Worm (Caenorhabditis elegans): Measurements from ENCODE around the gene C03B1.2.

The C03B1.2 gene

DNA sequence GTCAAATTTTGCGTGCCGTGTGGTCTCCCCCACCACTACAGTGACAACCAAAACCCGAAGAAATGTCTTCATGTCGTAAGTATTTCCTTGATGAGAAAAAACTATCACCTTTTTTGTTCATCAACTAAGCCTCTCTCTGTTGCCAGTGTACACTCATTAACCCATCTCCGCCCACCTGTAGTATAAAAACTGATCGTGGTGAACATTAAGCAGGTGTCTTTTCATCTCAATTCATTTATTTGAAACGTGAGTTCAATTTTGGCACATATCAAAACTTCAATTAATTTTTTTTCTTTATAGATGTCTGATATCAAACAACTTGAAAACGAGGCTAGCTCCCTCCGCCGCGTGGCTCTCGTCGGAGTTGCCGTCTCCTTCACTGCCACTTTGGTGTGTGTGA lies 38.4 kb upstream of the C03B1.2 start, which contains the start of gene col-170:
col-170 (plus strand) TSS at position 301 of the 400 bp plus-strand sequence.
- no peak for TF ChIP-seq ham-2 (GFP tag; optimal IDR thresholded peaks at IDR 0.05)

DNA sequence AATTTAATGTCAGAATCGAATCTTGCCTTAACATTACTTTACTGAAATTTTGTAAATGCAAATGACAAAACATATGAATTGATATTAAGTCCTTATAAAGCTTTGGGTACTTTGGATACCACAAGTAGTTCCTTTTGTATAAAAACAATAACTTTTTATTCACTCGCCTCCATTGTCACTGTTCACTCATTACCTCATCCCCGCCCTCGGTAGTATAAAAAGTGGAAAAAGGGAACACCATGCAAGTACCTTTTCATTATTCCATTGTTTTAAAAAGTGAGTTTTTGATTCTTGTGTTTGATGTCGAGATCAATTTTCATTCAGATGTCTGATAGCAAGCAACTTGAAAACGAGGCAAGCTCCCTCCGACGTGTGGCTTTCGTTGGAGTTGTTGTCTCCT lies 35.8 kb upstream of the C03B1.2 start, which contains the start of gene col-171:
col-171 (plus strand) TSS at position 301 of the 400 bp plus-strand sequence.
- TF ChIP-seq nhr-2 (tag; optimal IDR thresholded peaks at IDR 0.05) = no peak
- no peak for TF ChIP-seq lin-32 (GFP tag; optimal IDR thresholded peaks at IDR 0.05)
- TF ChIP-seq unc-62 (GFP tag; optimal IDR thresholded peaks at IDR 0.05) = no peak
- TF ChIP-seq zip-8 (tag; optimal IDR thresholded peaks at IDR 0.05) = no peak

DNA sequence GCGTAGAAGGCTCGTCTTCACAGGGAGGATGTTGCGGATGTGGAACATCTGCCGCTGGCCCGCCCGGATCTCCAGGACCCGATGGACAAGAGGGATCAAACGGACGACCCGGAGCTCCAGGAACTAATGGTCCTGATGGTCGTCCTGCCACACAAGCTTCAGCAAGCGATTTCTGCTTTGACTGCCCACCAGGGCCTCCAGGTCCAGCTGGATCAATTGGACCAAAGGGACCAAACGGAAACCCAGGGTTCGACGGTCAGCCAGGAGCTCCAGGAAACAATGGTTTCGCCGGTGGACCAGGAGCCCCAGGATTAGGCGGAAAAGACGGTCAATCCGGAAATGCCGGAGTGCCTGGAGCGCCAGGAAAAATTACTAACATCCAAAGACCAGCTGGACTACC lies 35.2 kb upstream of the C03B1.2 start:
- TF ChIP-seq mep-1 (tag; optimal IDR thresholded peaks at IDR 0.05) (no peak), ceh-83 (GFP tag; optimal IDR thresholded peaks at IDR 0.05) (no peak), ceh-43 (GFP tag; optimal IDR thresholded peaks at IDR 0.05) (no peak), lin-13 (tag; optimal IDR thresholded peaks at IDR 0.05) (no peak), ceh-39 (tag; optimal IDR thresholded peaks at IDR 0.05) (no peak), unc-120 (tag; optimal IDR thresholded peaks at IDR 0.05; ENCODE audit: poor library complexity, severe bottlenecking) (no peak), cnd-1 (tag; optimal IDR thresholded peaks at IDR 0.05) (no peak), sem-2 (GFP tag; optimal IDR thresholded peaks at IDR 0.05) (no peak), drap-1 (GFP tag; optimal IDR thresholded peaks at IDR 0.05) (no peak), elt-1 (tag; optimal IDR thresholded peaks at IDR 0.05; ENCODE audit: borderline replicate concordance, insufficient read depth) (no peak), blmp-1 (tag; optimal IDR thresholded peaks at IDR 0.05) (no peak), elt-3 (tag; optimal IDR thresholded peaks at IDR 0.05) (no peak), pha-4 (tag; optimal IDR thresholded peaks at IDR 0.05) (no peak), nhr-28 (tag; optimal IDR thresholded peaks at IDR 0.05) (no peak), snpc-4 (tag; optimal IDR thresholded peaks at IDR 0.05) (no peak), hlh-1 (tag; optimal IDR thresholded peaks at IDR 0.05) (no peak), unc-62 (GFP tag; optimal IDR thresholded peaks at IDR 0.05) (no peak), nhr-12 (tag; optimal IDR thresholded peaks at IDR 0.05) (no peak)

DNA sequence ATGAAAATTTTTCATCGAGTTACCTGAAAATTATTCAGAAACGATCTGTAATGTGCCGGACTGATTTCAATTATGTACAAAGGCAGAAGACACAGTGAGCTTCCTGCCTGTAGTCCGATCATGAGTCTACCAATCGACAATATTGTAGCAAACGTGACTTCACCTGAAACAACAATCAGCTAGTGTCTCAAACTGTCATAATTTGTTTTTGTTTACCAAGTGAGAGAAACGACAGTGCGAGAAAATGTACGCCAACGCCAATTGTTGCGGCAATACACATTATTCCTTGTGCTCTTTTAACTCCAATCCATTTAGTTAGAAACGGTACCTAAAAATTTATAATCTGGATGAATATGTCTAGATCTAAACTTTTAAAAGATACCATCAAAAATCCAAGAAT lies 32.5 kb upstream of the C03B1.2 start:
- TF ChIP-seq ceh-39 (tag; optimal IDR thresholded peaks at IDR 0.05) (no peak), snpc-4 (tag; optimal IDR thresholded peaks at IDR 0.05) (no peak), zip-8 (tag; optimal IDR thresholded peaks at IDR 0.05) (no peak), sem-2 (GFP tag; optimal IDR thresholded peaks at IDR 0.05) (no peak), bed-3 (GFP tag; optimal IDR thresholded peaks at IDR 0.05) (no peak)

DNA sequence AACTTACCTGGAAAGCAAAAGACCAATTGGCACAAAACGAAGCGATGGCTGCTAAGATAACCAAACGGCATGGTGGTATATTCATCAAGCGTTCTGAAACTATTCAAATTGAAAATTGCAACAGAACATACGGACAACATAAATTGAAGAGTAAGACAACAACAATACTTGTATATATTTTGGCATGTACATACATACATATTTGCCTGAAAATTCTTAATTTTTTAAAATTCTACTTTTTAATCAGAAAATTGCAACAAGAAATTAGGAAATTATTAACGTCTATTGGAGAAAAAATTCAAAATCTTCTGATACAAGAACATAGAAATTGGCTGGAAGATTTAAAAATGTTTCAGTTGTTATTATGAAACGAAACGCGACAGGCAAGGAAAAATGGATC lies 31.9 kb upstream of the C03B1.2 start, which contains the start of gene C03B1.13:
C03B1.13 (minus strand) TSS at position 101 of the 400 bp plus-strand sequence.
- TF ChIP-seq bed-3 (GFP tag; optimal IDR thresholded peaks at IDR 0.05) (no peak), nhr-2 (tag; optimal IDR thresholded peaks at IDR 0.05) (no peak), nhr-12 (tag; optimal IDR thresholded peaks at IDR 0.05) (no peak), nhr-237 (tag; optimal IDR thresholded peaks at IDR 0.05) (no peak), mep-1 (tag; optimal IDR thresholded peaks at IDR 0.05) (no peak), nhr-76 (tag; optimal IDR thresholded peaks at IDR 0.05) (no peak), ztf-11 (tag; optimal IDR thresholded peaks at IDR 0.05) (no peak), unc-120 (tag; optimal IDR thresholded peaks at IDR 0.05; ENCODE audit: poor library complexity, severe bottlenecking) (no peak), elt-1 (tag; optimal IDR thresholded peaks at IDR 0.05; ENCODE audit: borderline replicate concordance, insufficient read depth) (no peak), nhr-28 (tag; optimal IDR thresholded peaks at IDR 0.05) (no peak)

DNA sequence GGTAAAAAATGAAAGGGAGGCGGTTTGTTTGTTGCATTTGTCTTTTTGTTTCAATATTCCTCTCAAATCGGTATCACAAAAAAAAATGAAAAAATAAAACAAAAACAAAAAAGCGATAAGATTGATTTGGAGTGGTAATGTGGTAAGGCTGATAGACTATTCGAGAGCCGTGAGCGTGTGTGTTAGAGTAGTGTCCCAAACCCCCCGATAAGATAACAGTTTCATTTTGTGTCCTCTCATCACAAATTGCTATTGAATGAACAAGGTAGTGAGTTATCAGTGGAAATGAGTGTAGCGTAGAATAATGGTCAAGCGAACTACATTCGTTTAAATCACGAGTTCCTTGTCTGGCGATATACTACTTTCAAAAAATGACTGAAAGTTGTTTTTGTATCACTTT lies 31.4 kb upstream of the C03B1.2 start:
- no peak for TF ChIP-seq cnd-1 (tag; optimal IDR thresholded peaks at IDR 0.05)
- TF ChIP-seq zip-8 (tag; optimal IDR thresholded peaks at IDR 0.05) = no peak
- TF ChIP-seq elt-3 (tag; optimal IDR thresholded peaks at IDR 0.05) = no peak
- TF ChIP-seq ham-2 (GFP tag; optimal IDR thresholded peaks at IDR 0.05) = no peak
- TF ChIP-seq sptf-1 (tag; optimal IDR thresholded peaks at IDR 0.05) = no peak
- no peak for TF ChIP-seq ces-1 (GFP tag; optimal IDR thresholded peaks at IDR 0.05)
- no peak for TF ChIP-seq nhr-237 (tag; optimal IDR thresholded peaks at IDR 0.05)
- TF ChIP-seq mab-5 (tag; optimal IDR thresholded peaks at IDR 0.05) = no peak
- TF ChIP-seq nhr-12 (tag; optimal IDR thresholded peaks at IDR 0.05) = no peak
- TF ChIP-seq lin-32 (GFP tag; optimal IDR thresholded peaks at IDR 0.05) = no peak
- TF ChIP-seq ztf-11 (tag; optimal IDR thresholded peaks at IDR 0.05) = no peak
- TF ChIP-seq bed-3 (GFP tag; optimal IDR thresholded peaks at IDR 0.05) = no peak
- no peak for TF ChIP-seq lsy-2 (tag; optimal IDR thresholded peaks at IDR 0.05)
- TF ChIP-seq ceh-43 (GFP tag; optimal IDR thresholded peaks at IDR 0.05) = no peak
- TF ChIP-seq lin-13 (tag; optimal IDR thresholded peaks at IDR 0.05) = no peak
- no peak for TF ChIP-seq nhr-28 (tag; optimal IDR thresholded peaks at IDR 0.05)
- TF ChIP-seq sem-2 (GFP tag; optimal IDR thresholded peaks at IDR 0.05) = no peak
- no peak for TF ChIP-seq nhr-2 (tag; optimal IDR thresholded peaks at IDR 0.05)
- TF ChIP-seq tbx-8 (GFP tag; optimal IDR thresholded peaks at IDR 0.05) = no peak
- TF ChIP-seq snpc-4 (tag; optimal IDR thresholded peaks at IDR 0.05) = no peak
